Worm (Caenorhabditis elegans) whole organism, young adult: ENCODE results near the gene unc-9.

Source experiments
- ceh-91 ChIP-seq: fragments of 200-800 bp; sonication (Bioruptor generic); IDR thresholded peaks from 2 replicates; pipeline ENCODE4 v1.3.6; 2022; ENCODE audit warnings: missing genetic modification reagents, missing genetic modification characterization, missing compliant biosample characterization
- dox-1 ChIP-seq: fragments of 200-800 bp; sonication (Bioruptor generic); IDR thresholded peaks from 2 replicates; pipeline ENCODE4 v1.3.6; 2022; ENCODE audit warnings: missing genetic modification reagents, missing genetic modification characterization, missing compliant biosample characterization
- dpl-1 ChIP-seq: fragments of 150-350 bp; optimal IDR thresholded peaks from 2 replicates; lab custom pipeline; 2014; ENCODE audit warnings: missing biosample characterization, missing genetic modification reagents, missing genetic modification characterization
- unc-62 ChIP-seq: fragments of 150-350 bp; optimal IDR thresholded peaks from 2 replicates; lab custom pipeline; 2014; ENCODE audit warnings: missing biosample characterization, missing genetic modification reagents, missing genetic modification characterization

ce11 chrX:13264550-13264949, 63.0 kb downstream of the unc-9 start:
- TF ChIP-seq ceh-91 (GFP tag; lab: Robert Waterston, UW) (no peak), dox-1 (GFP tag; lab: Robert Waterston, UW) (no peak; the same call in none of the 2 replicates), dpl-1 (no peak), unc-62 (GFP tag; lab: Kevin White, UChicago) (no peak)
